Worm (Caenorhabditis elegans) whole organism, young adult: ENCODE results near the gene nhr-161.

Experiments used
- F23B12.7 ChIP-seq: sonication (generic microtip); optimal IDR thresholded peaks from 2 replicates; lab custom pipeline; 2017; ENCODE audit warnings: missing genetic modification characterization, mild to moderate bottlenecking, missing compliant biosample characterization, antibody characterized with exemption, moderate library complexity; ENCODE audit not compliant: insufficient read depth
- ceh-27 ChIP-seq: fragments of 200-800 bp; sonication (Bioruptor generic); optimal IDR thresholded peaks from 2 replicates; lab custom pipeline; 2018; ENCODE audit warnings: mild to moderate bottlenecking, missing genetic modification characterization, moderate library complexity, missing compliant biosample characterization
- him-1 ChIP-seq: sonication (generic microtip); optimal IDR thresholded peaks from 2 replicates; lab custom pipeline; 2016; ENCODE audit warnings: missing genotype, missing genetic modification reagents, missing genetic modification characterization, missing compliant biosample characterization
- let-607 ChIP-seq, 2 experiments: fragments of 200-800 bp in 1 of 2; sonication (Bioruptor generic) in 1 of 2; sonication (generic microtip) in 1 of 2; optimal IDR thresholded peaks; 2 replicates each; lab custom pipeline; 2016 to 2018; ENCODE audit warnings: mild to moderate bottlenecking in 2 of 2, missing compliant biosample characterization in 2 of 2, missing genetic modification characterization in 2 of 2, moderate library complexity in 2 of 2, missing genotype in 1 of 2
- nhr-27 ChIP-seq: fragments of 200-800 bp; sonication (Bioruptor generic); optimal IDR thresholded peaks from 2 replicates; lab custom pipeline; 2018; ENCODE audit warnings: mild to moderate bottlenecking, missing genetic modification characterization, moderate library complexity, missing compliant biosample characterization
- nhr-90 ChIP-seq: sonication (generic microtip); optimal IDR thresholded peaks from 2 replicates; lab custom pipeline; 2016; ENCODE audit warnings: missing genotype, mild to moderate bottlenecking, missing genetic modification characterization, missing compliant biosample characterization
- rec-8 ChIP-seq, 2 experiments: sonication (generic microtip); optimal IDR thresholded peaks; 2 replicates each; lab custom pipeline; 2016; ENCODE audit warnings: mild to moderate bottlenecking in 2 of 2, missing genetic modification characterization in 2 of 2, missing genetic modification reagents in 2 of 2, missing genotype in 2 of 2, missing biosample characterization in 1 of 2, missing compliant biosample characterization in 1 of 2, moderate library complexity in 1 of 2
- unc-62 ChIP-seq: fragments of 150-350 bp; optimal IDR thresholded peaks from 2 replicates; lab custom pipeline; 2014; ENCODE audit warnings: missing biosample characterization, missing genetic modification reagents, missing genetic modification characterization

DNA sequence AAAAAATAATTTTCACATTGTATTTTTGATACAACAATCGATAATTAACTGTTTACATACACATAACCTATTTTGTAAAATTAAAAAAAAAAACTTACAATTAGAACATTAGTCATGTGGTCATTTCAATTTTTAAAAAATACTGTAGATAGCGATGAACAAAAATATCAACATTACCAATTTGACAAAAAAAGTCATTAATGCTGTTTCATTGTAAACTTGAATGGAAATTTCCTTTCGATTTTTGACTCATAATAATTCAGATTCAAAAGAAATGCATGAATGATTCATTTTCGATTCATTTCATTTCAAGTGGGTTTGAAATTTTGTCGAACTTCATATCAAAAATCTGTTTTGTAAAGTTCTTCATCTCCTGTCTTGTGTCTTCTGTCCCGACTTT is 26.7 kb upstream of the nhr-161 start, which contains the start of gene C33G8.2:
- TF ChIP-seq F23B12.7 (tag; lab: Kevin White, UChicago), result no peak
- TF ChIP-seq rec-8 (tag; optimal IDR thresholded peaks at IDR 0.05; lab: Kevin White, UChicago), result no peak
- TF ChIP-seq ceh-27 (GFP tag; lab: Kevin White, UChicago), result no peak
- no peak for TF ChIP-seq nhr-27
- no peak for TF ChIP-seq unc-62 (GFP tag; lab: Kevin White, UChicago)
- TF ChIP-seq him-1 (tag; lab: Kevin White, UChicago), result no peak
- no peak for TF ChIP-seq nhr-90 (tag; lab: Kevin White, UChicago)
- TF ChIP-seq let-607 (tag; optimal IDR thresholded peaks at IDR 0.05; lab: Kevin White, UChicago), result no peak
